Worm (Caenorhabditis elegans) whole organism, L4/young adult: Measurements from ENCODE around the gene daf-1.

Source experiments
- dao-5 ChIP-seq: sonication (generic microtip); optimal IDR thresholded peaks from 2 replicates; lab custom pipeline; 2016; ENCODE audit warnings: missing genotype, missing genetic modification characterization, moderate library complexity, missing compliant biosample characterization
- him-1 ChIP-seq: sonication (generic microtip); optimal IDR thresholded peaks from 2 replicates; lab custom pipeline; 2016; ENCODE audit warnings: missing genotype, missing genetic modification reagents, missing genetic modification characterization, missing compliant biosample characterization

DNA sequence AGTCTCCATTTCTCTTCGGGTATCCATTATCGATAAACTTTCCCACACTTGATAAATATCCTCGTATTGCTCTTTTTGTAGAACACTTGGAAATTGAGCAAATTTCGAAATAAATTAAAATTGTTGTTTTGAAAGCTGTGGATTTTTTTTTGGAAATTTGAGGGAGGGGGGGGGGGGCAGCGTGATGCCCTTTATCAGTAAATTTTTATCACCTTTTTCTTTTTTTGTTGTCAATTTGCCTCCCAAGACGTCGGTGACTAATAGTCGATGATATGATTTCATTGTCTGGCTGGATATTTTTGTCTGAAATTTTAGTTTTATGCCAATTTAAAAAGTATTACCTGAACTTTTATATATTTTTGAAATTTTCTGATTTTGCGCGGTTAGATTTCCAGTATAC, 42.2 kb upstream of the daf-1 start, which contains the start of gene scl-23:
- TF ChIP-seq him-1 (no peak), dao-5 (tag; lab: Kevin White, UChicago) (no peak)
